Worm (Caenorhabditis elegans) whole organism, L4 larva: ENCODE measurements around the gene H01G02.4.

Experiments used
- F37D6.2 ChIP-seq: sonication (generic microtip); optimal IDR thresholded peaks from 2 replicates; lab custom pipeline; 2016; ENCODE audit warnings: mild to moderate bottlenecking, missing genetic modification characterization, missing compliant biosample characterization
- F49E8.2 ChIP-seq: sonication (generic microtip); optimal IDR thresholded peaks from 2 replicates; lab custom pipeline; 2016; ENCODE audit warnings: missing compliant biosample characterization, mild to moderate bottlenecking, missing genetic modification characterization, borderline replicate concordance
- Y48G9A.11 ChIP-seq: fragments of 200-800 bp; sonication (Bioruptor generic); IDR thresholded peaks from 2 replicates; pipeline ENCODE4 v1.3.6; 2022; ENCODE audit warnings: missing genetic modification reagents, missing genetic modification characterization, missing compliant biosample characterization
- Y75B8A.6 ChIP-seq: fragments of 200-800 bp; sonication (Bioruptor generic); IDR thresholded peaks from 2 replicates; pipeline ENCODE4 v1.3.6; 2022; ENCODE audit warnings: missing genetic modification reagents, missing genetic modification characterization, missing compliant biosample characterization
- ZK337.2 ChIP-seq: fragments of 200-800 bp; sonication (Bioruptor generic); IDR thresholded peaks from 2 replicates; pipeline ENCODE4 v1.3.6; 2022; ENCODE audit warnings: missing genetic modification reagents, missing genetic modification characterization, missing compliant biosample characterization
- ZK546.5 ChIP-seq, 2 experiments: sonication (generic microtip); optimal IDR thresholded peaks; 2 replicates each; lab custom pipeline; 2017; ENCODE audit warnings: missing biosample characterization in 2 of 2, missing genetic modification characterization in 2 of 2
- aha-1 ChIP-seq: fragments of 150-350 bp; peaks from one replicate; lab custom pipeline; 2014; ENCODE audit warnings: missing biosample characterization, missing genetic modification characterization
- aly-2 ChIP-seq: sonication (generic microtip); optimal IDR thresholded peaks from 2 replicates; lab custom pipeline; 2018; ENCODE audit warnings: missing biosample characterization, missing genetic modification characterization
- attf-4 ChIP-seq: sonication (generic microtip); optimal IDR thresholded peaks from 3 replicates; lab custom pipeline; 2017; ENCODE audit warnings: missing biosample characterization, missing genetic modification characterization
- ceh-44 ChIP-seq: fragments of 200-800 bp; sonication (Bioruptor generic); IDR thresholded peaks from 2 replicates; pipeline ENCODE4 v1.3.6; 2022; ENCODE audit warnings: missing genetic modification reagents, missing genetic modification characterization, missing compliant biosample characterization
- ceh-62 ChIP-seq: sonication (generic microtip); optimal IDR thresholded peaks from 2 replicates; lab custom pipeline; 2017; ENCODE audit warnings: missing biosample characterization, missing genetic modification characterization
- ctbp-1 ChIP-seq: fragments of 200-800 bp; sonication (Bioruptor generic); IDR thresholded peaks from 2 replicates; pipeline ENCODE4 v1.3.6; 2022; ENCODE audit warnings: missing genetic modification reagents, missing genetic modification characterization, missing compliant biosample characterization
- daf-12 ChIP-seq: fragments of 150-350 bp; optimal IDR thresholded peaks from 2 replicates; lab custom pipeline; 2014; ENCODE audit warnings: missing biosample characterization, missing genetic modification reagents, missing genetic modification characterization
- daf-16 ChIP-seq, 3 experiments: sonication (generic microtip); optimal IDR thresholded peaks; 2 replicates each; lab custom pipeline; 2016 to 2017; ENCODE audit warnings: missing genetic modification characterization in 3 of 3, missing genetic modification reagents in 3 of 3, mild to moderate bottlenecking in 2 of 3, missing compliant biosample characterization in 2 of 3, missing biosample characterization in 1 of 3, moderate library complexity in 1 of 3
- daf-8 ChIP-seq: fragments of 200-800 bp; sonication (Bioruptor generic); IDR thresholded peaks from 2 replicates; pipeline ENCODE4 v1.3.6; 2022; ENCODE audit warnings: missing genetic modification characterization, missing compliant biosample characterization
- dmd-8 ChIP-seq: fragments of 200-800 bp; sonication (Bioruptor generic); IDR thresholded peaks from 2 replicates; pipeline ENCODE4 v1.3.6; 2022; ENCODE audit warnings: missing genetic modification characterization, missing compliant biosample characterization
- dpl-1 ChIP-seq: fragments of 150-350 bp; optimal IDR thresholded peaks from 2 replicates; lab custom pipeline; 2014; ENCODE audit warnings: missing biosample characterization, missing genetic modification reagents, missing genetic modification characterization
- egl-27 ChIP-seq: sonication (generic microtip); optimal IDR thresholded peaks from 3 replicates; lab custom pipeline; 2017; ENCODE audit warnings: missing biosample characterization, missing genetic modification reagents, missing genetic modification characterization
- egl-43 ChIP-seq: fragments of 200-800 bp; sonication (Bioruptor generic); IDR thresholded peaks from 2 replicates; pipeline ENCODE4 v1.3.6; 2022; ENCODE audit warnings: missing genetic modification reagents, missing genetic modification characterization, missing compliant biosample characterization
- fkh-10 ChIP-seq: fragments of 150-350 bp; optimal IDR thresholded peaks from 2 replicates; lab custom pipeline; 2014; ENCODE audit warnings: missing biosample characterization, missing genetic modification reagents, missing genetic modification characterization
- fos-1 ChIP-seq: fragments of 150-350 bp; optimal IDR thresholded peaks from 2 replicates; lab custom pipeline; 2014; ENCODE audit warnings: missing biosample characterization, missing genetic modification characterization
- gei-8 ChIP-seq: fragments of 200-800 bp; sonication (Bioruptor generic); optimal IDR thresholded peaks from 2 replicates; lab custom pipeline; 2018; ENCODE audit warnings: mild to moderate bottlenecking, missing genetic modification characterization, missing compliant biosample characterization
- hif-1 ChIP-seq, 2 experiments: sonication (generic microtip); optimal IDR thresholded peaks; 2 replicates each; lab custom pipeline; 2016 to 2017; ENCODE audit warnings: missing compliant biosample characterization in 2 of 2, missing genetic modification characterization in 2 of 2, missing genetic modification reagents in 2 of 2, missing genotype in 2 of 2, mild to moderate bottlenecking in 1 of 2
- hmg-1.1 ChIP-seq: fragments of 200-800 bp; sonication (Bioruptor generic); IDR thresholded peaks from 2 replicates; pipeline ENCODE4 v1.3.6; 2022; ENCODE audit warnings: missing genetic modification reagents, missing genetic modification characterization, missing compliant biosample characterization
- jun-1 ChIP-seq: fragments of 150-350 bp; optimal IDR thresholded peaks from 2 replicates; lab custom pipeline; 2014; ENCODE audit warnings: missing biosample characterization, missing genetic modification reagents, missing genetic modification characterization
- lin-13 ChIP-seq: fragments of 150-350 bp; optimal IDR thresholded peaks from 2 replicates; lab custom pipeline; 2014; ENCODE audit warnings: missing biosample characterization, missing genetic modification reagents, missing genetic modification characterization
- lin-38 ChIP-seq: fragments of 200-800 bp; sonication (Bioruptor generic); IDR thresholded peaks from 2 replicates; pipeline ENCODE4 v1.3.6; 2022; ENCODE audit warnings: missing genetic modification reagents, missing genetic modification characterization, missing compliant biosample characterization
- lir-3 ChIP-seq: sonication (generic microtip); optimal IDR thresholded peaks from 2 replicates; lab custom pipeline; 2016; ENCODE audit warnings: mild to moderate bottlenecking, missing genetic modification characterization, missing compliant biosample characterization
- madf-9 ChIP-seq: fragments of 200-800 bp; sonication (Bioruptor generic); conservative IDR thresholded peaks from 2 replicates; pipeline ENCODE4 v1.3.6; 2022; ENCODE audit warnings: missing genetic modification reagents, missing genetic modification characterization, missing compliant biosample characterization
- mep-1 ChIP-seq: fragments of 150-350 bp; sonication (generic microtip); optimal IDR thresholded peaks from 3 replicates; lab custom pipeline; 2014; ENCODE audit warnings: missing biosample characterization, missing genetic modification characterization
- mes-2 ChIP-seq: sonication (generic microtip); optimal IDR thresholded peaks from 2 replicates; lab custom pipeline; 2016; ENCODE audit warnings: missing genotype, mild to moderate bottlenecking, missing genetic modification characterization, missing compliant biosample characterization; ENCODE audit not compliant: poor library complexity, severe bottlenecking
- mxl-3 ChIP-seq: fragments of 200-800 bp; sonication (Bioruptor generic); optimal IDR thresholded peaks from 2 replicates; lab custom pipeline; 2018; ENCODE audit warnings: mild to moderate bottlenecking, missing genetic modification characterization, missing compliant biosample characterization
- nhr-10 ChIP-seq: fragments of 150-350 bp; optimal IDR thresholded peaks from 2 replicates; lab custom pipeline; 2014; ENCODE audit warnings: missing biosample characterization, missing genetic modification characterization
- nhr-11 ChIP-seq: fragments of 150-350 bp; optimal IDR thresholded peaks from 2 replicates; lab custom pipeline; 2014; ENCODE audit warnings: missing biosample characterization, missing genetic modification characterization
- nhr-111 ChIP-seq: fragments of 200-800 bp; sonication (Bioruptor generic); optimal IDR thresholded peaks from 2 replicates; lab custom pipeline; 2018; ENCODE audit warnings: mild to moderate bottlenecking, missing genetic modification characterization, missing compliant biosample characterization
- nhr-41 ChIP-seq: fragments of 200-800 bp; sonication (Bioruptor generic); IDR thresholded peaks from 2 replicates; pipeline ENCODE4 v1.3.6; 2022; ENCODE audit warnings: missing genetic modification reagents, missing genetic modification characterization, missing compliant biosample characterization
- nhr-42 ChIP-seq: fragments of 200-800 bp; sonication (Bioruptor generic); IDR thresholded peaks from 2 replicates; pipeline ENCODE4 v1.3.6; 2022; ENCODE audit warnings: missing genetic modification characterization, missing compliant biosample characterization
- nhr-48 ChIP-seq: sonication (generic microtip); optimal IDR thresholded peaks from 2 replicates; lab custom pipeline; 2016; ENCODE audit warnings: mild to moderate bottlenecking, missing genetic modification characterization, missing compliant biosample characterization
- nhr-6 ChIP-seq: fragments of 150-350 bp; optimal IDR thresholded peaks from 2 replicates; lab custom pipeline; 2014; ENCODE audit warnings: missing biosample characterization, missing genetic modification characterization
- nhr-77 ChIP-seq: fragments of 150-350 bp; optimal IDR thresholded peaks from 2 replicates; lab custom pipeline; 2014; ENCODE audit warnings: missing biosample characterization, missing genetic modification characterization
- pqm-1 ChIP-seq: sonication (generic microtip); optimal IDR thresholded peaks from 2 replicates; lab custom pipeline; 2017; ENCODE audit warnings: missing biosample characterization, missing genetic modification characterization
- rbr-2 ChIP-seq: sonication (generic microtip); optimal IDR thresholded peaks from 2 replicates; lab custom pipeline; 2016; ENCODE audit warnings: missing genotype, missing genetic modification characterization, missing compliant biosample characterization
- sdz-12 ChIP-seq: fragments of 200-800 bp; sonication (Bioruptor generic); optimal IDR thresholded peaks from 2 replicates; lab custom pipeline; 2018; ENCODE audit warnings: mild to moderate bottlenecking, missing genetic modification characterization, missing compliant biosample characterization
- set-16 ChIP-seq: fragments of 200-800 bp; sonication (Bioruptor generic); IDR thresholded peaks from 2 replicates; pipeline ENCODE4 v1.3.6; 2022; ENCODE audit warnings: missing genetic modification reagents, missing genetic modification characterization, missing compliant biosample characterization
- snpc-1.2 ChIP-seq: fragments of 200-800 bp; sonication (Bioruptor generic); IDR thresholded peaks from 2 replicates; pipeline ENCODE4 v1.3.6; 2022; ENCODE audit warnings: missing genetic modification reagents, missing genetic modification characterization, missing compliant biosample characterization
- snpc-4 ChIP-seq: fragments of 150-350 bp; optimal IDR thresholded peaks from 2 replicates; lab custom pipeline; 2014; ENCODE audit warnings: missing biosample characterization, missing genetic modification characterization
- tag-97 ChIP-seq: fragments of 200-800 bp; sonication (Bioruptor generic); IDR thresholded peaks from 2 replicates; pipeline ENCODE4 v1.3.6; 2022; ENCODE audit warnings: missing genetic modification characterization, missing compliant biosample characterization
- tra-1 ChIP-seq: fragments of 200-800 bp; sonication (Bioruptor generic); IDR thresholded peaks from 2 replicates; pipeline ENCODE4 v1.3.6; 2022; ENCODE audit warnings: missing genetic modification reagents, missing genetic modification characterization, missing compliant biosample characterization
- unc-39 ChIP-seq: sonication (generic microtip); optimal IDR thresholded peaks from 2 replicates; lab custom pipeline; 2017; ENCODE audit warnings: missing biosample characterization, missing genetic modification characterization
- vab-7 ChIP-seq: fragments of 200-800 bp; sonication (Bioruptor generic); IDR thresholded peaks from 2 replicates; pipeline ENCODE4 v1.3.6; 2022; ENCODE audit warnings: missing genetic modification reagents, missing genetic modification characterization, missing compliant biosample characterization
- zip-11 ChIP-seq: fragments of 200-800 bp; sonication (Bioruptor generic); IDR thresholded peaks from 2 replicates; pipeline ENCODE4 v1.3.6; 2022; ENCODE audit warnings: missing genetic modification characterization, missing compliant biosample characterization
- zip-2 ChIP-seq: fragments of 150-350 bp; optimal IDR thresholded peaks from 2 replicates; lab custom pipeline; 2014; ENCODE audit warnings: missing biosample characterization, missing genetic modification characterization
- ztf-7 ChIP-seq: fragments of 150-350 bp; optimal IDR thresholded peaks from 2 replicates; lab custom pipeline; 2014; ENCODE audit warnings: missing biosample characterization, missing genetic modification characterization

Gene H01G02.4

DNA sequence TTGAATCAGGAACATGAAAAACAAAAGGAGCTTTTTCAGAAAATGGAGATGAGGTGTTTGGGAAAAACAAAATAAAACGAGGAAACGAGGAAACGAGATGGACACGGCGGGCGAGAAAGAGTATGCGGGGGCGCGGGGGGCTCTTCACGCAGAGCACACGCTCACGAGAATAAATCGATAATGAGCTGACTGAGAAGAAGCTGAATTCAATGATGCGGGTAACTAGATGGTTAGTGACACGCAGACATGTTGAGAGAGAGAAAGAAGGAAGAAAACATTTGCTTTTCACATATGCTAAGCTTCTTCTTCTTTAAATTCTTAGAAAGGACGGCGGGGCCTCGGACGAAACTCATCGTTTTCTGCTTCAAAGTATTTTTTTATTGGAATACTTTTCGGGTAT is 37.4 kb downstream of the H01G02.4 start (continued):
- TF ChIP-seq ZK546.5 (tag; optimal IDR thresholded peaks at IDR 0.05; lab: Kevin White, UChicago), result no peak
- TF ChIP-seq ZK337.2 (GFP tag; lab: Robert Waterston, UW), result no peak
- TF ChIP-seq dpl-1 (GFP tag; lab: Kevin White, UChicago), result no peak
- TF ChIP-seq tag-97 (GFP tag; lab: Robert Waterston, UW), result no peak
- no peak for TF ChIP-seq ztf-7 (tag; lab: Kevin White, UChicago)
- TF ChIP-seq Y48G9A.11 (GFP tag; lab: Robert Waterston, UW), result no peak
- TF ChIP-seq nhr-111 (GFP tag; lab: Kevin White, UChicago), result no peak
- no peak for TF ChIP-seq lir-3 (tag; lab: Kevin White, UChicago)
- no peak for TF ChIP-seq pqm-1 (tag; lab: Kevin White, UChicago)
- peak; percentile 48 for TF ChIP-seq F37D6.2 (tag; lab: Kevin White, UChicago)
- no peak for TF ChIP-seq sdz-12 (GFP tag; lab: Kevin White, UChicago)
- no peak for TF ChIP-seq dmd-8 (GFP tag; lab: Robert Waterston, UW)
- no peak for TF ChIP-seq unc-39 (tag; lab: Kevin White, UChicago)
- TF ChIP-seq egl-27 (tag; lab: Kevin White, UChicago), result no peak
- no peak for TF ChIP-seq nhr-48 (tag; lab: Kevin White, UChicago)
- TF ChIP-seq tra-1, result no peak
- TF ChIP-seq F49E8.2 (tag; lab: Kevin White, UChicago), result no peak
- TF ChIP-seq nhr-42, result no peak
- no peak for TF ChIP-seq set-16 (GFP tag; lab: Robert Waterston, UW)
- no peak for TF ChIP-seq lin-13 (GFP tag; lab: Kevin White, UChicago)
- no peak for TF ChIP-seq egl-43
- TF ChIP-seq ctbp-1 (GFP tag; lab: Robert Waterston, UW), result peak; percentile 79
- no peak for TF ChIP-seq daf-8 (GFP tag; lab: Robert Waterston, UW)
- TF ChIP-seq attf-4 (tag; lab: Kevin White, UChicago), result no peak
- TF ChIP-seq nhr-11 (tag; lab: Kevin White, UChicago), result peak; percentile 20
- TF ChIP-seq ceh-62, result no peak
- peak; percentile 88 for TF ChIP-seq fkh-10 (GFP tag; lab: Kevin White, UChicago)
- TF ChIP-seq mxl-3 (GFP tag; lab: Kevin White, UChicago), result no peak
- TF ChIP-seq aha-1 (tag; lab: Kevin White, UChicago), result peak; percentile 74
- TF ChIP-seq zip-11 (GFP tag; lab: Robert Waterston, UW), result no peak
- TF ChIP-seq ceh-44 (GFP tag; lab: Robert Waterston, UW), result no peak
- no peak for TF ChIP-seq nhr-6
- TF ChIP-seq lin-38 (GFP tag; lab: Robert Waterston, UW), result no peak
- no peak for TF ChIP-seq mes-2
- no peak for TF ChIP-seq aly-2 (tag; lab: Kevin White, UChicago)
- peak; percentile 52 for TF ChIP-seq mep-1
- TF ChIP-seq nhr-10, result no peak
- no peak for TF ChIP-seq Y75B8A.6 (GFP tag; lab: Robert Waterston, UW)
- peak; percentile 73 for TF ChIP-seq rbr-2 (tag; lab: Kevin White, UChicago)
- no peak for TF ChIP-seq fos-1 (tag; lab: Kevin White, UChicago)
- TF ChIP-seq daf-16 (GFP tag; optimal IDR thresholded peaks at IDR 0.05; lab: Kevin White, UChicago), result no peak
- TF ChIP-seq daf-16 (tag; optimal IDR thresholded peaks at IDR 0.05; lab: Kevin White, UChicago), result no peak
- TF ChIP-seq nhr-77 (tag; lab: Kevin White, UChicago), result no peak
- TF ChIP-seq hmg-1.1 (GFP tag; lab: Robert Waterston, UW), result peak; percentile 50
- no peak for TF ChIP-seq snpc-1.2
- TF ChIP-seq jun-1 (tag; lab: Kevin White, UChicago), result no peak
- no peak for TF ChIP-seq vab-7 (GFP tag; lab: Robert Waterston, UW)
- no peak for TF ChIP-seq madf-9 (GFP tag; lab: Robert Waterston, UW)
- no peak for TF ChIP-seq daf-12
- TF ChIP-seq hif-1 (tag; optimal IDR thresholded peaks at IDR 0.05; lab: Kevin White, UChicago), result peak in 1 of 2 experiments; percentile 41
- no peak for TF ChIP-seq zip-2
- no peak for TF ChIP-seq nhr-41 (GFP tag; lab: Robert Waterston, UW)
- no peak for TF ChIP-seq gei-8 (GFP tag; lab: Kevin White, UChicago)
- no peak for TF ChIP-seq snpc-4 (tag; lab: Kevin White, UChicago)
